Fruit fly (Drosophila melanogaster): ENCODE results near the gene CAH2.

CAH2 gene

DNA sequence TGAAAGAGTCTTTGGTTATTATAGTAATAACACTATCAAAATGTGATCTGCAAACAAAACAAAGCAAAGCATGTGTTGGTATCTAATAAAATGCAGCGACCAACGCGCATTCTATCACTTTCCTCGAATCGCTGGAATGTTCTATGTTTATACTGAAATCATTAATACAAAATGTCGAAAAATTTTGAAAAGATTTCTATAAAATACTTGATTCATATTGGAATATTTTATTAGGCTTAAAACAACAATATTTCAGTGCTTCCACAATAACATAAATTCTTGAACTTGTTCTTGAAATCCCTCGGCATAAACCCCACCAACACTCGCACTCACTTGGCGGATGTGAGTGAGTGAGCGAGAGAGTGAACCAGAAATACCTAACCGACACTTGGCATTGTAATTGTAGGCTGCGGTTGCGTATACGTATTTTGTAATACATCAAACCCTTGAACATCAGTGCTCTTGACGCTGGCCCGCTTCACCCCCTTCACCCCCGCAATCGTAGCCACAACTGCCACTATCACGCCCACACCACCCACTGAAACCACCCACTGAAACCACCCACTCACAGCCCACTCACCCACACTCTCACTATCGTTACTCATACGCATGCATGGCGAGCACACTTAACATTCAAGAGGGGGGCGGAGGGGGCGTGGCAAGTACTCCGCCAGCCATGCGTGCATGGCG is 45.7 kb downstream of the CAH2 start (continued):
- TF ChIP-seq CG12299 (tag; optimal IDR thresholded peaks at IDR 0.05) (no peak), bsh (GFP tag; optimal IDR thresholded peaks at IDR 0.05) (no peak), CG10979 (tag; optimal IDR thresholded peaks at IDR 0.05) (no peak), cato (GFP tag; optimal IDR thresholded peaks at IDR 0.05; ENCODE audit: borderline replicate concordance) (no peak), Bgb (GFP tag; IDR thresholded peaks at IDR 0.05; ENCODE audit: partially characterized antibody) (peak; percentile 20; the same call in 1 of the 2 replicates), Ada2b (GFP tag; IDR thresholded peaks at IDR 0.05) (peak; percentile 42; the same call in 1 of the 2 replicates), tgo (GFP tag; IDR thresholded peaks at IDR 0.05) (peak; percentile 22; the same call in 1 of the 3 replicates), Asciz (GFP tag; optimal IDR thresholded peaks at IDR 0.05) (no peak), Ravus (GFP tag; IDR thresholded peaks at IDR 0.05) (no peak), pzg (GFP tag; optimal IDR thresholded peaks at IDR 0.05) (no peak), CG18011 (GFP tag; optimal IDR thresholded peaks at IDR 0.05) (no peak), so (GFP tag; IDR thresholded peaks at IDR 0.05) (peak; percentile 65; the same call in 1 of the 3 replicates), CG7963 (GFP tag; IDR thresholded peaks at IDR 0.05; ENCODE audit: partially characterized antibody) (no peak), CG6813 (GFP tag; optimal IDR thresholded peaks at IDR 0.05) (no peak), nau (GFP tag; optimal IDR thresholded peaks at IDR 0.05) (no peak), CG2712 (tag; optimal IDR thresholded peaks at IDR 0.05) (no peak), CG3726 (GFP tag; IDR thresholded peaks at IDR 0.05) (no peak), E2f1 (GFP tag; IDR thresholded peaks at IDR 0.05) (peak; percentile 39; the same call in 1 of the 2 replicates), Hr51 (GFP tag; optimal IDR thresholded peaks at IDR 0.05) (peak in 1 of 2 experiments; percentile 62), vfl (GFP tag; optimal IDR thresholded peaks at IDR 0.05) (no peak), CG10274 (GFP tag; optimal IDR thresholded peaks at IDR 0.05) (no peak), CoRest (tag; optimal IDR thresholded peaks at IDR 0.05) (peak; percentile 28), cas (GFP tag; IDR thresholded peaks at IDR 0.05) (no peak), Dek (tag; optimal IDR thresholded peaks at IDR 0.05) (no peak), CG12104 (GFP tag; optimal IDR thresholded peaks at IDR 0.05) (no peak), CG2202 (tag; optimal IDR thresholded peaks at IDR 0.05) (no peak), CG9797 (GFP tag; optimal IDR thresholded peaks at IDR 0.05) (no peak), CG8281 (tag; optimal IDR thresholded peaks at IDR 0.05) (no peak), CG14860 (GFP tag; IDR thresholded peaks at IDR 0.05; ENCODE audit: partially characterized antibody) (no peak), CkIIα-i1 (GFP tag; IDR thresholded peaks at IDR 0.05) (no peak), CG11247 (GFP tag; IDR thresholded peaks at IDR 0.05) (0 out of 2 replicates have a peak, but pooled peaks have one; percentile 31), slbo (GFP tag; IDR thresholded peaks at IDR 0.05) (no peak), nerfin-1 (tag; optimal IDR thresholded peaks at IDR 0.05) (no peak), CG11695 (GFP tag; IDR thresholded peaks at IDR 0.05) (no peak), hkb (optimal IDR thresholded peaks at IDR 0.05) (no peak), hkb (GFP tag; IDR thresholded peaks at IDR 0.05) (peak; percentile 54; the same call in 1 of the 2 replicates), abd-A (tag; optimal IDR thresholded peaks at IDR 0.05) (no peak), CG6683 (GFP tag; optimal IDR thresholded peaks at IDR 0.05) (no peak), PHDP (tag; optimal IDR thresholded peaks at IDR 0.05) (peak; percentile 72), otp (GFP tag; IDR thresholded peaks at IDR 0.05) (no peak), CG17568 (GFP tag; optimal IDR thresholded peaks at IDR 0.05) (no peak), MTF-1 (GFP tag; optimal IDR thresholded peaks at IDR 0.05; ENCODE audit: borderline replicate concordance) (peak; percentile 17), eyg (GFP tag; optimal IDR thresholded peaks at IDR 0.05) (no peak), run (tag; optimal IDR thresholded peaks at IDR 0.05) (no peak), CG6689 (GFP tag; IDR thresholded peaks at IDR 0.05) (peak; percentile 52), Hand (GFP tag; optimal IDR thresholded peaks at IDR 0.05) (no peak), CG8290 (GFP tag; optimal IDR thresholded peaks at IDR 0.05) (no peak), CG8290 (tag; optimal IDR thresholded peaks at IDR 0.05) (no peak), CG3163 (GFP tag; optimal IDR thresholded peaks at IDR 0.05) (no peak)
